Worm (Caenorhabditis elegans): ENCODE data around the gene elt-3.

Gene elt-3

DNA sequence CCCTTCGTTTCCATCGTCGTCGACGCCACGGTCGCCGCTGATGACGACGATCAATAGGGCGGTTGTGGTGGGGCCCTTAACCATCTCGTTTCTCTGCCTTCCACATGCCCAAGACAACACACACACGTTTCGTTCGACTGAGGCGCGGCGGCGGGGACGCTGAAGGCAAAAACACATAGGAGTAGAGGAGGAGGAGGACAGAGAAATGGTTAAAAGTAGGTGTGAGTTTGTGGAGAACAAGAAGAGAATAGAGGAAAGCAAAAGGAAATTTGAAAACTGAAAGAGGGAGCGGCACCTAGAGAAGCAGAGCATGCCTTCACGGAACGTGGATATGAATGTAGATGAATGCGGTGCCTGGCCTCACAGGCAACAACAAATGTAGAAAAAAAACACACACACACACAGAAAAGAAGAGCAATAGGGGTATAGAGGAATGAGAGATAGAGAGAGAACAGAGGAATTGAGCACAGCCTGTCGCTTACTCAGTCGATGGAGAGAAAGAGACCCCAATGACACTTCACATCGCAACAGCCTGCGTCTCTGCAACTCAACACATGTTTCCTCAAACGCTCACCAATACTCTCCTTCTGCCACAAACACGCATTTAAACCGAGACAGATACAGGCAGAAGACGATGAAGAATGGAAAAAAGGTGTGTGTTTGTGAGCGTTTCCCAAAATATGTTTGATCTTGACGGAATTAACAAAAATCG, 34.7 kb downstream of the elt-3 start (continued):
- TF ChIP-seq rnt-1 (tag; optimal IDR thresholded peaks at IDR 0.05), result peak; percentile 81
- TF ChIP-seq lin-15B (tag; optimal IDR thresholded peaks at IDR 0.05), result no peak
- no peak for TF ChIP-seq nhr-28 (tag; optimal IDR thresholded peaks at IDR 0.05)
- TF ChIP-seq blmp-1 (tag; optimal IDR thresholded peaks at IDR 0.05), result peak; percentile 13
- peak; percentile 71 for TF ChIP-seq nhr-19 (GFP tag; conservative IDR thresholded peaks at IDR 0.05)
- TF ChIP-seq efl-3 (GFP tag; optimal IDR thresholded peaks at IDR 0.05), result no peak
- TF ChIP-seq ceh-8 (GFP tag; optimal IDR thresholded peaks at IDR 0.05), result no peak
- TF ChIP-seq lin-13 (GFP tag; optimal IDR thresholded peaks at IDR 0.05), result peak; percentile 64
- TF ChIP-seq mab-9 (GFP tag; IDR thresholded peaks at IDR 0.05), result peak; percentile 63; the same call in 1 of the 2 replicates
- TF ChIP-seq aha-1 (tag; optimal IDR thresholded peaks at IDR 0.05), result no peak
- no peak for TF ChIP-seq pqm-1 (tag; optimal IDR thresholded peaks at IDR 0.05)
- TF ChIP-seq lsy-2 (tag; optimal IDR thresholded peaks at IDR 0.05), result peak; percentile 30 to 82
- TF ChIP-seq ama-1 (optimal IDR thresholded peaks at IDR 0.05), result no peak
- peak; percentile 55; the same call in 1 of the 2 replicates for TF ChIP-seq ceh-88 (GFP tag; IDR thresholded peaks at IDR 0.05)
- TF ChIP-seq unc-86 (tag; optimal IDR thresholded peaks at IDR 0.05), result peak; percentile 80
- TF ChIP-seq dsc-1 (tag; optimal IDR thresholded peaks at IDR 0.05), result peak; percentile 68
- no peak for TF ChIP-seq zip-4 (GFP tag; optimal IDR thresholded peaks at IDR 0.05)
- TF ChIP-seq irx-1 (tag; optimal IDR thresholded peaks at IDR 0.05), result peak; percentile 84
- no peak for TF ChIP-seq sox-4 (tag; optimal IDR thresholded peaks at IDR 0.05)
- no peak for TF ChIP-seq C34B4.2 (tag; optimal IDR thresholded peaks at IDR 0.05)
- peak; percentile 59 for TF ChIP-seq xbp-1 (tag; optimal IDR thresholded peaks at IDR 0.05)
- peak; percentile 82 for TF ChIP-seq swsn-7 (tag; optimal IDR thresholded peaks at IDR 0.05)
- TF ChIP-seq pax-3 (tag; optimal IDR thresholded peaks at IDR 0.05), result peak; percentile 78
- TF ChIP-seq zag-1 (tag; optimal IDR thresholded peaks at IDR 0.05), result peak; percentile 35
- TF ChIP-seq skn-1 (tag; optimal IDR thresholded peaks at IDR 0.05), result no peak
- peak; percentile 80 for TF ChIP-seq aly-2 (tag; optimal IDR thresholded peaks at IDR 0.05)
- no peak for TF ChIP-seq fkh-4 (tag; optimal IDR thresholded peaks at IDR 0.05; ENCODE audit: borderline replicate concordance)
- no peak for TF ChIP-seq alr-1 (tag; optimal IDR thresholded peaks at IDR 0.05; ENCODE audit: borderline replicate concordance)
- peak in 1 of 2 experiments; percentile 58 for TF ChIP-seq ztf-11 (tag; optimal IDR thresholded peaks at IDR 0.05)
- TF ChIP-seq nhr-77 (tag; optimal IDR thresholded peaks at IDR 0.05), result peak; percentile 41
- peak; percentile 63 for TF ChIP-seq elt-2 (tag; optimal IDR thresholded peaks at IDR 0.05)
- TF ChIP-seq snpc-4 (tag; optimal IDR thresholded peaks at IDR 0.05), result peak; percentile 21
- TF ChIP-seq fos-1 (tag; optimal IDR thresholded peaks at IDR 0.05), result peak; percentile 59
- no peak for TF ChIP-seq ets-5 (GFP tag; IDR thresholded peaks at IDR 0.05)
- no peak for TF ChIP-seq unc-30 (tag; optimal IDR thresholded peaks at IDR 0.05)
- TF ChIP-seq nhr-85 (tag), result peak; percentile 85
- TF ChIP-seq ceh-90 (tag; optimal IDR thresholded peaks at IDR 0.05), result no peak
- peak; percentile 89 for TF ChIP-seq nhr-71 (tag; optimal IDR thresholded peaks at IDR 0.05)
- TF ChIP-seq mef-2 (tag; optimal IDR thresholded peaks at IDR 0.05), result no peak
- no peak for TF ChIP-seq hlh-17 (GFP tag; optimal IDR thresholded peaks at IDR 0.05; ENCODE audit: borderline replicate concordance)
- TF ChIP-seq ceh-82 (tag; optimal IDR thresholded peaks at IDR 0.05), result peak; percentile 30 to 50 (median 49)
- TF ChIP-seq mdl-1 (tag; optimal IDR thresholded peaks at IDR 0.05), result peak in 1 of 2 experiments; percentile 55
- no peak for TF ChIP-seq grh-1 (GFP tag; IDR thresholded peaks at IDR 0.05)
- peak; percentile 19 to 67 for TF ChIP-seq lin-35 (GFP tag; optimal IDR thresholded peaks at IDR 0.05)
- TF ChIP-seq egl-27 (tag; optimal IDR thresholded peaks at IDR 0.05), result no peak
- peak; percentile 3 for TF ChIP-seq lin-39 (tag; optimal IDR thresholded peaks at IDR 0.05)
- no peak for TF ChIP-seq tlp-1 (tag; optimal IDR thresholded peaks at IDR 0.05)
- TF ChIP-seq ces-1 (GFP tag; optimal IDR thresholded peaks at IDR 0.05), result no peak
- peak; percentile 81 for TF ChIP-seq nhr-47 (tag; optimal IDR thresholded peaks at IDR 0.05)
- peak; percentile 43 for TF ChIP-seq isw-1 (GFP tag; IDR thresholded peaks at IDR 0.05)
- TF ChIP-seq nhr-90 (tag; optimal IDR thresholded peaks at IDR 0.05; ENCODE audit: poor library complexity), result peak; percentile 42
- no peak for TF ChIP-seq hlh-4 (tag; optimal IDR thresholded peaks at IDR 0.05)

Data from whole organism, L1 larva.